Fruit fly (Drosophila melanogaster) whole organism, embryonic: Measurements from ENCODE around the gene mdu.

ENCODE experiments used
- Adf1 ChIP-seq: fragments of 200-800 bp; sonication (Bioruptor generic); IDR thresholded peaks from 2 replicates; pipeline ENCODE4 v1.3.6; 2022; ENCODE audit warnings: missing biosample characterization, missing genetic modification characterization
- Antp ChIP-seq: fragments of 200-800 bp; sonication (Bioruptor generic); optimal IDR thresholded peaks from 3 replicates; lab custom pipeline; 2016; ENCODE audit warnings: missing biosample characterization, missing genetic modification characterization
- Bgb ChIP-seq: fragments of 200-800 bp; sonication (Bioruptor generic); IDR thresholded peaks from 2 replicates; pipeline ENCODE4 v1.3.6; 2022; ENCODE audit warnings: missing biosample characterization, missing genetic modification characterization; ENCODE audit not compliant: partially characterized antibody
- CG11696 ChIP-seq: fragments of 200-800 bp; sonication (Bioruptor generic); IDR thresholded peaks from 2 replicates; pipeline ENCODE4 v1.3.6; 2022; ENCODE audit warnings: missing biosample characterization, missing genetic modification characterization
- CG12071 ChIP-seq: fragments of 200-800 bp; sonication (Bioruptor generic); optimal IDR thresholded peaks from 3 replicates; lab custom pipeline; 2018; ENCODE audit warnings: missing biosample characterization, mild to moderate bottlenecking, missing genetic modification characterization
- CG12769 ChIP-seq: fragments of 200-800 bp; sonication (Bioruptor generic); optimal IDR thresholded peaks from 2 replicates; lab custom pipeline; 2019; ENCODE audit warnings: missing biosample characterization, mild to moderate bottlenecking, missing genetic modification characterization, moderate library complexity
- CG13894 ChIP-seq: fragments of 200-800 bp; sonication (Bioruptor generic); optimal IDR thresholded peaks from 3 replicates; lab custom pipeline; 2018; ENCODE audit warnings: missing biosample characterization, mild to moderate bottlenecking, missing genetic modification characterization, moderate library complexity
- CG14965 ChIP-seq: fragments of 200-800 bp; sonication (Bioruptor generic); optimal IDR thresholded peaks from 2 replicates; lab custom pipeline; 2016; ENCODE audit warnings: missing biosample characterization, missing genetic modification characterization, borderline replicate concordance
- CG1647 ChIP-seq: fragments of 200-800 bp; sonication (Bioruptor generic); optimal IDR thresholded peaks from 3 replicates; lab custom pipeline; 2016; ENCODE audit warnings: missing biosample characterization, missing genetic modification characterization
- CG17385 ChIP-seq: fragments of 200-800 bp; sonication (Bioruptor generic); optimal IDR thresholded peaks from 3 replicates; lab custom pipeline; 2018; ENCODE audit warnings: missing biosample characterization, mild to moderate bottlenecking, missing genetic modification characterization
- CG17829 ChIP-seq: fragments of 200-800 bp; optimal IDR thresholded peaks from 2 replicates; lab custom pipeline; 2019; ENCODE audit warnings: missing biosample characterization, mild to moderate bottlenecking, missing genetic modification characterization, moderate library complexity
- CG18011 ChIP-seq: fragments of 200-800 bp; sonication (Bioruptor generic); optimal IDR thresholded peaks from 2 replicates; lab custom pipeline; 2017; ENCODE audit warnings: missing biosample characterization, missing genetic modification characterization, mild to moderate bottlenecking, moderate library complexity, missing genotype
- CG3281 ChIP-seq: fragments of 200-800 bp; sonication (Bioruptor generic); optimal IDR thresholded peaks from 3 replicates; lab custom pipeline; 2017; ENCODE audit warnings: missing biosample characterization, mild to moderate bottlenecking, missing genetic modification characterization
- CG33557 ChIP-seq: fragments of 200-800 bp; sonication (Bioruptor generic); optimal IDR thresholded peaks from 2 replicates; lab custom pipeline; 2019; ENCODE audit warnings: missing biosample characterization, mild to moderate bottlenecking, missing genetic modification characterization, moderate library complexity
- CG5953 ChIP-seq: fragments of 200-800 bp; sonication (Bioruptor generic); IDR thresholded peaks from 2 replicates; pipeline ENCODE4 v1.3.6; 2022; ENCODE audit warnings: missing biosample characterization, missing genetic modification characterization
- CG7372 ChIP-seq: fragments of 200-800 bp; sonication (Bioruptor generic); IDR thresholded peaks from 2 replicates; pipeline ENCODE4 v1.3.6; 2022; ENCODE audit warnings: missing biosample characterization, missing genetic modification characterization
- CG7987 ChIP-seq: fragments of 200-800 bp; sonication (Bioruptor generic); optimal IDR thresholded peaks from 2 replicates; lab custom pipeline; 2018; ENCODE audit warnings: missing biosample characterization, mild to moderate bottlenecking, missing genetic modification characterization, moderate library complexity
- CG8359 ChIP-seq: fragments of 200-800 bp; sonication (Bioruptor generic); optimal IDR thresholded peaks from 2 replicates; lab custom pipeline; 2017; ENCODE audit warnings: missing biosample characterization, mild to moderate bottlenecking, missing genetic modification characterization, borderline replicate concordance
- Chrac-16 ChIP-seq: fragments of 200-800 bp; sonication (Bioruptor generic); optimal IDR thresholded peaks from 3 replicates; lab custom pipeline; 2016; ENCODE audit warnings: missing biosample characterization, missing genetic modification characterization
- Dip2 ChIP-seq: fragments of 200-800 bp; sonication (Bioruptor generic); IDR thresholded peaks from 2 replicates; pipeline ENCODE4 v1.3.6; 2022; ENCODE audit warnings: missing biosample characterization, missing genetic modification characterization
- Doc2 ChIP-seq: fragments of 200-800 bp; sonication (Bioruptor generic); IDR thresholded peaks from 2 replicates; pipeline ENCODE4 v1.3.6; 2022; ENCODE audit warnings: missing biosample characterization, missing genetic modification characterization
- Drgx ChIP-seq: fragments of 200-800 bp; sonication (Bioruptor generic); IDR thresholded peaks from 2 replicates; pipeline ENCODE4 v1.3.6; 2022; ENCODE audit warnings: missing biosample characterization, missing genetic modification characterization
- Hey ChIP-seq: fragments of 200-800 bp; sonication (Bioruptor generic); optimal IDR thresholded peaks from 3 replicates; lab custom pipeline; 2018; ENCODE audit warnings: missing biosample characterization, mild to moderate bottlenecking, missing genetic modification characterization
- Hr51 ChIP-seq, 2 experiments: fragments of 200-800 bp; sonication (Bioruptor generic); optimal IDR thresholded peaks; 2 replicates in 1 of 2; 3 replicates in 1 of 2; lab custom pipeline; 2016 to 2018; ENCODE audit warnings: missing biosample characterization in 2 of 2, missing genetic modification characterization in 2 of 2, mild to moderate bottlenecking in 1 of 2, moderate library complexity in 1 of 2
- Lhr ChIP-seq: fragments of 200-800 bp; sonication (Bioruptor generic); optimal IDR thresholded peaks from 3 replicates; lab custom pipeline; 2017; ENCODE audit warnings: mild to moderate bottlenecking, missing biosample characterization, missing genetic modification reagents, missing genetic modification characterization
- Med ChIP-seq: fragments of 200-800 bp; sonication (Bioruptor generic); peaks from one replicate; lab custom pipeline; 2016; ENCODE audit warnings: missing biosample characterization, missing genetic modification characterization, mild to moderate bottlenecking, inconsistent platforms, moderate library complexity
- NFAT ChIP-seq: fragments of 200-800 bp; sonication (Bioruptor generic); IDR thresholded peaks from 2 replicates; pipeline ENCODE4 v1.3.6; 2022; ENCODE audit warnings: missing biosample characterization, missing genetic modification characterization
- Rx ChIP-seq: fragments of 200-800 bp; sonication (Bioruptor generic); IDR thresholded peaks from 2 replicates; pipeline ENCODE4 v1.3.6; 2022; ENCODE audit warnings: missing biosample characterization, missing genetic modification characterization
- YL-1 ChIP-seq: fragments of 200-800 bp; sonication (Bioruptor generic); optimal IDR thresholded peaks from 3 replicates; lab custom pipeline; 2017; ENCODE audit warnings: missing biosample characterization, mild to moderate bottlenecking, missing genetic modification characterization
- abd-A ChIP-seq: fragments of 200-800 bp; sonication (Bioruptor generic); optimal IDR thresholded peaks from 3 replicates; lab custom pipeline; 2019; ENCODE audit warnings: missing biosample characterization, mild to moderate bottlenecking, missing genetic modification characterization, moderate library complexity
- chinmo ChIP-seq: fragments of 200-800 bp; sonication (Bioruptor generic); IDR thresholded peaks from 4 replicates; pipeline ENCODE4 v1.3.6; 2022; ENCODE audit warnings: missing biosample characterization, missing genetic modification characterization; ENCODE audit not compliant: partially characterized antibody
- dati ChIP-seq: fragments of 200-800 bp; sonication (Bioruptor generic); IDR thresholded peaks from 2 replicates; pipeline ENCODE4 v1.3.6; 2022; ENCODE audit warnings: missing biosample characterization, missing genetic modification characterization
- dpn ChIP-seq, 2 experiments: fragments of 200-800 bp; sonication (Bioruptor generic); optimal IDR thresholded peaks; 3 replicates each; lab custom pipeline; 2016; ENCODE audit warnings: missing biosample characterization in 2 of 2, missing genetic modification characterization in 2 of 2
- lab ChIP-seq: fragments of 200-800 bp; sonication (Bioruptor generic); optimal IDR thresholded peaks from 3 replicates; lab custom pipeline; 2017; ENCODE audit warnings: missing biosample characterization, missing genetic modification characterization, mild to moderate bottlenecking, moderate library complexity, missing genetic modification reagents
- nerfin-1 ChIP-seq: fragments of 200-800 bp; sonication (Bioruptor generic); optimal IDR thresholded peaks from 3 replicates; lab custom pipeline; 2019; ENCODE audit warnings: missing biosample characterization, mild to moderate bottlenecking, missing genetic modification characterization, moderate library complexity
- otp ChIP-seq: fragments of 200-800 bp; sonication (Bioruptor generic); IDR thresholded peaks from 3 replicates; pipeline ENCODE4, ENCODE4 v1.3.6; 2022; ENCODE audit warnings: missing biosample characterization, missing genetic modification characterization
- repo ChIP-seq: fragments of 200-800 bp; sonication (Bioruptor generic); optimal IDR thresholded peaks from 2 replicates; lab custom pipeline; 2016; ENCODE audit warnings: missing biosample characterization, missing genetic modification characterization
- run ChIP-seq: fragments of 200-800 bp; sonication (Bioruptor generic); optimal IDR thresholded peaks from 3 replicates; lab custom pipeline; 2018; ENCODE audit warnings: missing biosample characterization, mild to moderate bottlenecking, missing genetic modification characterization
- sd ChIP-seq: fragments of 200-800 bp; sonication (Bioruptor generic); optimal IDR thresholded peaks from 3 replicates; lab custom pipeline; 2018; ENCODE audit warnings: missing biosample characterization, mild to moderate bottlenecking, missing genetic modification characterization, moderate library complexity
- shn ChIP-seq: fragments of 200-800 bp; sonication (Bioruptor generic); optimal IDR thresholded peaks from 3 replicates; lab custom pipeline; 2016; ENCODE audit warnings: missing biosample characterization, missing genetic modification characterization
- sim ChIP-seq: fragments of 200-800 bp; sonication (Bioruptor generic); IDR thresholded peaks from 2 replicates; pipeline ENCODE4 v1.3.6; 2022; ENCODE audit warnings: missing biosample characterization, missing genetic modification characterization
- tap ChIP-seq: fragments of 200-800 bp; optimal IDR thresholded peaks from 3 replicates; lab custom pipeline; 2019; ENCODE audit warnings: missing biosample characterization, mild to moderate bottlenecking, missing genetic modification characterization, moderate library complexity
- usp ChIP-seq: fragments of >200 bp; optimal IDR thresholded peaks from 2 replicates; lab custom pipeline; 2017; ENCODE audit warnings: missing biosample characterization, missing genetic modification characterization
- z ChIP-seq: fragments of 200-800 bp; sonication (Bioruptor generic); IDR thresholded peaks from 3 replicates; pipeline ENCODE4 v1.3.6; 2022; ENCODE audit warnings: missing biosample characterization, missing genetic modification characterization

Gene mdu

DNA sequence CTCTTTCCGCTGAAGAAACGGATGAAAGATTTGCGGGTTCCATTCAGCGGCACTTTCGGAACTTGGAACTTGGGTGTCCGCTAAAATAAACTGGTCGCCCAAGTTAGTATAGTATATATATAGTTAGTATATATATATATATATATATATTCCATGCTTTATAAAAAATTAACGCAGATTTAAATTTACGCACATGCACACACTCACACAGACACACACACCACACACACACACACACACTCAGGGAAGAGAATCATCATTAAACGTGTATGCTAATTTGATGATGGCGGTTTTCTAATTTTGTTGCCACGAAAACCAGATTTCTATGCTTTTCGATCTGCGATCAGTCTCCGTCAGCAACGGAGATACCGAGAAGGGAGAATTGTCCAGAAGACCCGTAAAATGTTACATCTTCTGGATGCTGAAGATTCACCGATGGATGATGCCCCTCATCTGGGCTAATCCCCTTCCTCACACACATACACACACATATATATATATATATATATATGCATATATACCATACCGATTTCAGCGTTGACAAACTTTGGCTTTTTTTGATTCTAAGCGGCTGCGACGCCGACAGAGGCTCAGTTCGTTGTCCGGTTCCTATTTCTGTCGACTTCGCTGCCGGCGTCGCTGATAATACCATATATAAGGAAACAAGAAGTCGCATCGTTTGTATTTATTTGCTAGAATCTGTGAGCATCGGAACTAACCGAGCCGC is 10.5 kb upstream of the mdu start, which contains the start of gene Cpr11A:
Cpr11A (plus strand) TSS at position 677 of the 727 bp plus-strand sequence.
- TF ChIP-seq Dip2 (GFP tag; lab: Robert Waterston, UW) (no peak), Antp (GFP tag; lab: Kevin White, UChicago) (no peak), Hey (no peak), Doc2 (GFP tag; lab: Robert Waterston, UW) (no peak), run (no peak), CG7987 (GFP tag; lab: Kevin White, UChicago) (no peak), lab (GFP tag; lab: Kevin White, UChicago) (no peak), sd (no peak), nerfin-1 (no peak), YL-1 (GFP tag; lab: Kevin White, UChicago) (no peak), Chrac-16 (GFP tag; lab: Kevin White, UChicago) (no peak), CG17385 (GFP tag; lab: Kevin White, UChicago) (no peak), chinmo (GFP tag; lab: Robert Waterston, UW) (peak; percentile 76; the same call in 1 of the 4 replicates), CG12071 (GFP tag; lab: Kevin White, UChicago) (no peak), NFAT (no peak), CG11696 (GFP tag; lab: Robert Waterston, UW) (no peak), shn (GFP tag; lab: Kevin White, UChicago) (no peak), CG12769 (tag; lab: Kevin White, UChicago) (peak; percentile 58), CG3281 (GFP tag; lab: Kevin White, UChicago) (no peak), Hr51 (GFP tag; optimal IDR thresholded peaks at IDR 0.05; lab: Kevin White, UChicago) (no peak), repo (GFP tag; lab: Kevin White, UChicago) (no peak), usp (GFP tag; lab: Kevin White, UChicago) (no peak), CG7372 (GFP tag; lab: Robert Waterston, UW) (no peak), CG17829 (no peak), Drgx (GFP tag; lab: Robert Waterston, UW) (no peak), CG5953 (GFP tag; lab: Robert Waterston, UW) (no peak), Lhr (GFP tag; lab: Kevin White, UChicago) (no peak), Rx (GFP tag; lab: Robert Waterston, UW) (no peak), CG13894 (peak; percentile 22), sim (GFP tag; lab: Robert Waterston, UW) (no peak), abd-A (tag; lab: Kevin White, UChicago) (peak; percentile 51), Adf1 (GFP tag; lab: Robert Waterston, UW) (peak; percentile 46; the same call in 1 of the 2 replicates), z (GFP tag; lab: Robert Waterston, UW) (no peak), Bgb (GFP tag; lab: Robert Waterston, UW) (no peak), otp (GFP tag; lab: Robert Waterston, UW) (no peak), CG18011 (GFP tag; lab: Kevin White, UChicago) (no peak), CG33557 (GFP tag; lab: Kevin White, UChicago) (no peak)

DNA sequence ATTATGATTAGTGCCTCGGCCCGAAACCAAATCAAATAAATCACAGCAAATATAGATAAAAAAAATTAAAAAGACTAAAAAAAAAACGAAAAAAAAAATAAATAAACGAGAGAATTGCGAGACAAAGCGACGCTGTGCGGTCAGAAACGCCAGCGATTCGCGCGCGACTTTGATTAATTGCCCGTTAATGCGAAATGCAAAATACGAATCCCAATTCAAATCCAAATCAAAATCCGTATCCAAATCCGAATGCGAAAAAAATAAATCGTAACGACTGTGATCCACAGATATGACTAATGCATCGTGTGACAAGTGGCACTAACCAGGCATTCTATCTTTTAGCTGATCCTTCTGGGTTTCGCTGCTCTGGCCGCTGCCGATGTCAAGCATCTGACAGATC is 9.5 kb upstream of the mdu start:
- TF ChIP-seq dpn (GFP tag; optimal IDR thresholded peaks at IDR 0.05; lab: Kevin White, UChicago) (no peak), tap (tag; lab: Kevin White, UChicago) (no peak), CG14965 (no peak), CG1647 (no peak), Med (GFP tag; lab: Kevin White, UChicago) (peak; percentile 44), dati (no peak), CG8359 (GFP tag; lab: Kevin White, UChicago) (peak; percentile 95)
- TF ChIP-seq, all 482 proteins: peak for 2
